In genomic region chrX:13306869-13307446, ce11 we compare ENCODE assay signal across 5 worm cellular contexts.
TF ChIP-seq lines count a peak whose summit lies in the region.

No protein-coding gene starts in this region.

TF ChIP-seq in whole organism, L1 larva, 84 proteins besides CTCF, POLR2A, EP300 and RAD21 (continues in another document):
- TF ChIP-seq C34B4.2 (tag; optimal IDR thresholded peaks at IDR 0.05; lab: Kevin White, UChicago) (no peak), zip-4 (GFP tag; optimal IDR thresholded peaks at IDR 0.05; lab: Kevin White, UChicago) (no peak), mab-9 (GFP tag; IDR thresholded peaks at IDR 0.05; lab: Robert Waterston, UW) (no peak), lin-14 (GFP tag; optimal IDR thresholded peaks at IDR 0.05; lab: Kevin White, UChicago) (peak; percentile 88), tlp-1 (tag; optimal IDR thresholded peaks at IDR 0.05; lab: Kevin White, UChicago) (no peak), grh-1 (GFP tag; IDR thresholded peaks at IDR 0.05; lab: Robert Waterston, UW) (no peak), sox-4 (tag; optimal IDR thresholded peaks at IDR 0.05; lab: Kevin White, UChicago) (peak; percentile 60), dpl-1 (GFP tag; optimal IDR thresholded peaks at IDR 0.05; lab: Kevin White, UChicago) (peak in 2 of 3 experiments; percentile 40 to 43), elt-3 (tag; optimal IDR thresholded peaks at IDR 0.05; lab: Kevin White, UChicago) (peak in 2 of 6 experiments; percentile 60 to 88), C16A3.4 (tag; optimal IDR thresholded peaks at IDR 0.05; lab: Kevin White, UChicago) (peak; percentile 93), isw-1 (GFP tag; IDR thresholded peaks at IDR 0.05; lab: Robert Waterston, UW) (peak; percentile 25; the same call in 1 of the 2 replicates), vab-15 (tag; optimal IDR thresholded peaks at IDR 0.05; lab: Kevin White, UChicago) (peak; percentile 11), mep-1 (tag; optimal IDR thresholded peaks at IDR 0.05; lab: Kevin White, UChicago) (peak; percentile 91), skn-1 (tag; optimal IDR thresholded peaks at IDR 0.05; lab: Kevin White, UChicago) (peak; percentile 78), lin-13 (GFP tag; optimal IDR thresholded peaks at IDR 0.05; lab: Kevin White, UChicago) (peak; percentile 66), unc-130 (tag; optimal IDR thresholded peaks at IDR 0.05; lab: Kevin White, UChicago) (peak; percentile 78), unc-62 (GFP tag; optimal IDR thresholded peaks at IDR 0.05; lab: Kevin White, UChicago) (no peak), lin-39 (tag; optimal IDR thresholded peaks at IDR 0.05; lab: Kevin White, UChicago) (peak; percentile 24)

TF ChIP-seq in whole organism, L3 larva, 47 proteins besides CTCF, POLR2A, EP300 and RAD21 (continues in another document):
- TF ChIP-seq nhr-77 (tag; optimal IDR thresholded peaks at IDR 0.05; lab: Kevin White, UChicago) (no peak), jun-1 (tag; optimal IDR thresholded peaks at IDR 0.05; lab: Kevin White, UChicago) (peak; percentile 76), nhr-237 (tag; optimal IDR thresholded peaks at IDR 0.05; lab: Kevin White, UChicago) (no peak), nfya-1 (tag; optimal IDR thresholded peaks at IDR 0.05; lab: Kevin White, UChicago; ENCODE audit: insufficient read depth) (peak; percentile 68), nhr-43 (tag; optimal IDR thresholded peaks at IDR 0.05; lab: Kevin White, UChicago; ENCODE audit: poor library complexity, severe bottlenecking) (peak; percentile 85), ceh-28 (tag; optimal IDR thresholded peaks at IDR 0.05; lab: Kevin White, UChicago) (peak; percentile 14), unc-62 (GFP tag; optimal IDR thresholded peaks at IDR 0.05; lab: Kevin White, UChicago) (peak; percentile 65), fkh-10 (GFP tag; optimal IDR thresholded peaks at IDR 0.05; lab: Kevin White, UChicago) (peak; percentile 25), ceh-9 (tag; optimal IDR thresholded peaks at IDR 0.05; lab: Kevin White, UChicago) (peak; percentile 34), lsy-12 (tag; optimal IDR thresholded peaks at IDR 0.05; lab: Kevin White, UChicago) (peak; percentile 95), pqm-1 (tag; optimal IDR thresholded peaks at IDR 0.05; lab: Kevin White, UChicago) (peak; percentile 1), elt-1 (tag; optimal IDR thresholded peaks at IDR 0.05; lab: Kevin White, UChicago) (no peak), nhr-25 (tag; optimal IDR thresholded peaks at IDR 0.05; lab: Kevin White, UChicago) (peak; percentile 19), eor-1 (tag; optimal IDR thresholded peaks at IDR 0.05; lab: Kevin White, UChicago) (peak in 1 of 2 experiments; percentile 42), mml-1 (tag; optimal IDR thresholded peaks at IDR 0.05; lab: Kevin White, UChicago) (no peak), lin-15B (tag; optimal IDR thresholded peaks at IDR 0.05; lab: Kevin White, UChicago) (peak; percentile 36), egl-27 (tag; optimal IDR thresholded peaks at IDR 0.05; lab: Kevin White, UChicago) (peak; percentile 83), egl-5 (tag; optimal IDR thresholded peaks at IDR 0.05; lab: Kevin White, UChicago) (peak; percentile 54)

TF ChIP-seq in whole organism, early embryonic, 17 proteins besides CTCF, POLR2A, EP300 and RAD21:
- peak; percentile 92 for TF ChIP-seq ceh-13 (GFP tag; optimal IDR thresholded peaks at IDR 0.05; lab: Kevin White, UChicago)
- TF ChIP-seq sea-1 (GFP tag; conservative IDR thresholded peaks at IDR 0.05; lab: Robert Waterston, UW) = peak; percentile 93
- TF ChIP-seq ama-1 (optimal IDR thresholded peaks at IDR 0.05; lab: Kevin White, UChicago) = no peak
- peak; percentile 95 for TF ChIP-seq pes-1 (GFP tag; IDR thresholded peaks at IDR 0.05; lab: Robert Waterston, UW)
- peak; percentile 80 for TF ChIP-seq B0310.2 (tag; optimal IDR thresholded peaks at IDR 0.05; lab: Kevin White, UChicago)
- TF ChIP-seq scrt-1 (GFP tag; IDR thresholded peaks at IDR 0.05; lab: Robert Waterston, UW) = peak; percentile 95
- peak; percentile 97 for TF ChIP-seq tbx-11 (GFP tag; IDR thresholded peaks at IDR 0.05; lab: Robert Waterston, UW)
- peak; percentile 94 for TF ChIP-seq F13C5.2 (tag; optimal IDR thresholded peaks at IDR 0.05; lab: Kevin White, UChicago)
- TF ChIP-seq hmg-4 (GFP tag; optimal IDR thresholded peaks at IDR 0.05; lab: Kevin White, UChicago) = no peak
- TF ChIP-seq tbx-37 (GFP tag; conservative IDR thresholded peaks at IDR 0.05; lab: Robert Waterston, UW) = peak; percentile 95
- TF ChIP-seq aly-1 (tag; optimal IDR thresholded peaks at IDR 0.05; lab: Kevin White, UChicago) = peak; percentile 85
- TF ChIP-seq ceh-36 (tag; optimal IDR thresholded peaks at IDR 0.05; lab: Kevin White, UChicago) = peak; percentile 94
- TF ChIP-seq flt-1 (GFP tag; IDR thresholded peaks at IDR 0.05; lab: Robert Waterston, UW) = peak; percentile 95
- peak; percentile 89 for TF ChIP-seq hnd-1 (tag; optimal IDR thresholded peaks at IDR 0.05; lab: Kevin White, UChicago)
- TF ChIP-seq ets-7 (tag; optimal IDR thresholded peaks at IDR 0.05; lab: Kevin White, UChicago) = peak; percentile 73
- TF ChIP-seq hmbx-1 (tag; optimal IDR thresholded peaks at IDR 0.05; lab: Kevin White, UChicago) = peak; percentile 86
- TF ChIP-seq tra-4 (tag; optimal IDR thresholded peaks at IDR 0.05; lab: Kevin White, UChicago) = peak; percentile 90

TF ChIP-seq in whole organism, midembryonic, 9 proteins besides CTCF, POLR2A, EP300 and RAD21:
- TF ChIP-seq tab-1 (GFP tag; IDR thresholded peaks at IDR 0.05; lab: Robert Waterston, UW) (peak; percentile 96), med-1 (GFP tag; optimal IDR thresholded peaks at IDR 0.05; lab: Kevin White, UChicago; ENCODE audit: insufficient read depth) (peak; percentile 65), ref-1 (GFP tag; conservative IDR thresholded peaks at IDR 0.05; lab: Robert Waterston, UW) (peak; percentile 91), ztf-29 (GFP tag; IDR thresholded peaks at IDR 0.05; lab: Robert Waterston, UW) (peak; percentile 96), T22C8.4 (GFP tag; IDR thresholded peaks at IDR 0.05; lab: Robert Waterston, UW) (peak; percentile 95), klf-2 (GFP tag; conservative IDR thresholded peaks at IDR 0.05; lab: Robert Waterston, UW) (peak; percentile 94), cog-1 (tag; optimal IDR thresholded peaks at IDR 0.05; lab: Kevin White, UChicago) (peak; percentile 97), ztf-23 (GFP tag; IDR thresholded peaks at IDR 0.05; lab: Robert Waterston, UW) (peak; percentile 97), flt-1 (GFP tag; IDR thresholded peaks at IDR 0.05; lab: Robert Waterston, UW) (peak; percentile 97)
TF ChIP-seq in whole organism, midembryonic: peak in this region for 9.

TF ChIP-seq in whole organism, young adult, 124 proteins besides CTCF, POLR2A, EP300 and RAD21 (continues in another document):
- TF ChIP-seq snpc-4 (GFP tag; optimal IDR thresholded peaks at IDR 0.05; lab: Kevin White, UChicago) = peak; percentile 86
- TF ChIP-seq snpc-4 (tag; optimal IDR thresholded peaks at IDR 0.05; lab: Kevin White, UChicago) = peak in 3 of 4 experiments; percentile 60 to 84 (median 80)
- peak in 2 of 3 experiments; percentile 1 to 83 for TF ChIP-seq lin-35 (GFP tag; optimal IDR thresholded peaks at IDR 0.05; lab: Kevin White, UChicago)
- peak; percentile 91 for TF ChIP-seq snpc-1.3 (tag; optimal IDR thresholded peaks at IDR 0.05; lab: Kevin White, UChicago; ENCODE audit: insufficient read depth)
- TF ChIP-seq egrh-3 (GFP tag; IDR thresholded peaks at IDR 0.05; lab: Robert Waterston, UW) = peak; percentile 31; the same call in 1 of the 2 replicates
- TF ChIP-seq ztf-28 (GFP tag; IDR thresholded peaks at IDR 0.05; lab: Robert Waterston, UW) = peak; percentile 64; the same call in 1 of the 2 replicates
- TF ChIP-seq lir-1 (GFP tag; conservative IDR thresholded peaks at IDR 0.05; lab: Robert Waterston, UW) = no peak
- peak; percentile 63 for TF ChIP-seq ets-4 (GFP tag; optimal IDR thresholded peaks at IDR 0.05; lab: Kevin White, UChicago)
- no peak for TF ChIP-seq F33H1.4 (GFP tag; IDR thresholded peaks at IDR 0.05; lab: Robert Waterston, UW)
- no peak; the same call in 1 of the 2 replicates for TF ChIP-seq B0336.3 (GFP tag; IDR thresholded peaks at IDR 0.05; lab: Robert Waterston, UW)
- TF ChIP-seq tbx-9 (tag; optimal IDR thresholded peaks at IDR 0.05; lab: Kevin White, UChicago; ENCODE audit: borderline replicate concordance) = peak; percentile 72
- peak; percentile 97 for TF ChIP-seq lin-26 (GFP tag; IDR thresholded peaks at IDR 0.05; lab: Robert Waterston, UW)
- peak; percentile 89 for TF ChIP-seq hmg-20 (GFP tag; IDR thresholded peaks at IDR 0.05; lab: Robert Waterston, UW)
- TF ChIP-seq F23B12.7 (tag; optimal IDR thresholded peaks at IDR 0.05; lab: Kevin White, UChicago; ENCODE audit: insufficient read depth) = peak; percentile 91
- peak; percentile 65 for TF ChIP-seq Y53F4B.3 (GFP tag; IDR thresholded peaks at IDR 0.05; lab: Robert Waterston, UW)
- TF ChIP-seq B0261.1 (tag; optimal IDR thresholded peaks at IDR 0.05; lab: Kevin White, UChicago) = peak; percentile 98
- peak; percentile 91 for TF ChIP-seq F10E7.11 (tag; optimal IDR thresholded peaks at IDR 0.05; lab: Kevin White, UChicago)
- no peak for TF ChIP-seq F39B2.1 (GFP tag; IDR thresholded peaks at IDR 0.05; lab: Robert Waterston, UW)
- TF ChIP-seq F37B4.10 (GFP tag; IDR thresholded peaks at IDR 0.05; lab: Robert Waterston, UW) = 0 out of 2 replicates have a peak, but pooled peaks have one; percentile 92
- no peak for TF ChIP-seq ama-1 (optimal IDR thresholded peaks at IDR 0.05; lab: Kevin White, UChicago)
- peak in 1 of 2 experiments; percentile 91 for TF ChIP-seq ama-1 (GFP tag; optimal IDR thresholded peaks at IDR 0.05; lab: Kevin White, UChicago)
- peak; percentile 52; the same call in 1 of the 2 replicates for TF ChIP-seq B0019.2 (GFP tag; conservative IDR thresholded peaks at IDR 0.05; lab: Robert Waterston, UW)
- peak; percentile 92 for TF ChIP-seq nhr-90 (tag; optimal IDR thresholded peaks at IDR 0.05; lab: Kevin White, UChicago)
- no peak for TF ChIP-seq pha-4 (tag; optimal IDR thresholded peaks at IDR 0.05; lab: Kevin White, UChicago)
- peak; percentile 93; the same call in 1 of the 2 replicates for TF ChIP-seq rcor-1 (GFP tag; IDR thresholded peaks at IDR 0.05; lab: Robert Waterston, UW)
- TF ChIP-seq let-526 (GFP tag; IDR thresholded peaks at IDR 0.05; lab: Robert Waterston, UW) = 0 out of 2 replicates have a peak, but pooled peaks have one; percentile 78
- peak; percentile 73 for TF ChIP-seq F22D6.2 (tag; optimal IDR thresholded peaks at IDR 0.05; lab: Kevin White, UChicago)
- peak; percentile 90 for TF ChIP-seq D2030.7 (GFP tag; IDR thresholded peaks at IDR 0.05; lab: Robert Waterston, UW)
- TF ChIP-seq lsl-1 (GFP tag; optimal IDR thresholded peaks at IDR 0.05; lab: Kevin White, UChicago) = peak; percentile 34
- peak; percentile 94 for TF ChIP-seq F52B5.7 (tag; optimal IDR thresholded peaks at IDR 0.05; lab: Kevin White, UChicago)
- no peak for TF ChIP-seq aptf-2 (GFP tag; conservative IDR thresholded peaks at IDR 0.05; lab: Robert Waterston, UW)
- peak; percentile 94 for TF ChIP-seq ZK185.1 (tag; optimal IDR thresholded peaks at IDR 0.05; lab: Kevin White, UChicago; ENCODE audit: poor library complexity, severe bottlenecking)
- peak; percentile 89 for TF ChIP-seq madf-10 (tag; optimal IDR thresholded peaks at IDR 0.05; lab: Kevin White, UChicago)

Comparison
In these comparisons a context has a peak if more than half of its experiments do, and no peak if none do; other contexts are left out.
1. Of the 8 proteins assayed by ChIP-seq in both whole organism, young adult and whole organism, L1 larva: peak only in whole organism, young adult: none; only in whole organism, L1 larva: efl-1; in both: dpl-1, lin-35, nhr-90, snpc-4 and unc-130; in neither: 1; mixed calls (peak in some experiments, not most) for 1.